Worm (Caenorhabditis elegans) whole organism, late embryonic: ENCODE measurements around the gene D2096.10.

Experiments used
- ceh-34 ChIP-seq: sonication (generic microtip); optimal IDR thresholded peaks from 2 replicates; lab custom pipeline; 2016; ENCODE audit warnings: mild to moderate bottlenecking, missing genetic modification characterization, missing compliant biosample characterization
- sox-2 ChIP-seq: fragments of 200-800 bp; sonication (Bioruptor generic); IDR thresholded peaks from 2 replicates; pipeline ENCODE4 v1.3.6; 2022; ENCODE audit warnings: missing genetic modification reagents, missing genetic modification characterization, missing compliant biosample characterization

DNA sequence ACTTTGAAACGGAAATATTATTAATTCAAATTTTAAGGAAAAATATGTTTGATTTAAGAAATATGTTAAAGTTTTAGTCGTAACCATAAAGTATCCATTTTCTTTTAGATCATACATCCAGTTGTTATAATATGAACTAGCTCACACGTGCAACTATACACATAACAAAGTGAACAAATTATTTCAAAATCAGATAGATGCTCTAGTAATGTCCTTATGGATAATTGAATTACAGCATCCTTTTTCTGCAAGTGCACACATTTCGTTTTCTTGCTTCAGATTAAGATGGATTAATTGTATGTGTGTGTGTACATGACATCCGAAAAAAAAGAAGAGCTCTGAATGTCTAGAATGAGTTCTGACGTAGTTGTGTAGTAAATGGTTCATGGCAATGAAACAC, 3.4 kb downstream of the D2096.10 start:
- TF ChIP-seq sox-2 (GFP tag; lab: Robert Waterston, UW) (no peak), ceh-34 (tag; lab: Kevin White, UChicago) (no peak)
